Fruit fly (Drosophila melanogaster): Measurements from ENCODE around the gene ome.

Gene ome

dm6 chr3L:14661567-14662258, 10.9 kb upstream of the ome start (continued):
- TF ChIP-seq Doc3 (GFP tag; IDR thresholded peaks at IDR 0.05; ENCODE audit: partially characterized antibody) (no peak), dmrt99B (tag; optimal IDR thresholded peaks at IDR 0.05) (peak; percentile 83), CG12219 (GFP tag; optimal IDR thresholded peaks at IDR 0.05) (peak; percentile 80), bab2 (GFP tag; optimal IDR thresholded peaks at IDR 0.05) (peak; percentile 84), Ptx1 (GFP tag; IDR thresholded peaks at IDR 0.05) (peak; percentile 88), CG2202 (tag; optimal IDR thresholded peaks at IDR 0.05) (peak; percentile 61), stwl (tag; optimal IDR thresholded peaks at IDR 0.05) (no peak), Meics (GFP tag; optimal IDR thresholded peaks at IDR 0.05) (peak; percentile 83), Eip74EF (GFP tag; optimal IDR thresholded peaks at IDR 0.05) (peak in 1 of 2 experiments; percentile 54), nerfin-2 (GFP tag; IDR thresholded peaks at IDR 0.05; ENCODE audit: partially characterized antibody) (no peak), CG3838 (GFP tag; optimal IDR thresholded peaks at IDR 0.05) (no peak), CG10462 (GFP tag; optimal IDR thresholded peaks at IDR 0.05) (peak; percentile 69), tin (GFP tag; optimal IDR thresholded peaks at IDR 0.05) (peak; percentile 38), Bdp1 (GFP tag; optimal IDR thresholded peaks at IDR 0.05) (peak; percentile 64), Xbp1 (GFP tag; optimal IDR thresholded peaks at IDR 0.05) (peak; percentile 84), wor (GFP tag; IDR thresholded peaks at IDR 0.05) (0 out of 2 replicates have a peak, but pooled peaks have one; percentile 54), NC2β (GFP tag; optimal IDR thresholded peaks at IDR 0.05) (peak; percentile 74), Bgb (GFP tag; IDR thresholded peaks at IDR 0.05; ENCODE audit: partially characterized antibody) (no peak), kay (GFP tag; optimal IDR thresholded peaks at IDR 0.05) (peak; percentile 50), ATbp (GFP tag; optimal IDR thresholded peaks at IDR 0.05) (peak; percentile 86), lab (GFP tag; optimal IDR thresholded peaks at IDR 0.05) (peak; percentile 66), Nf-YA (GFP tag; IDR thresholded peaks at IDR 0.05) (peak; percentile 65), Ets97D (GFP tag; optimal IDR thresholded peaks at IDR 0.05) (peak; percentile 41), luna (GFP tag; optimal IDR thresholded peaks at IDR 0.05) (no peak), MTF-1 (GFP tag; optimal IDR thresholded peaks at IDR 0.05; ENCODE audit: borderline replicate concordance) (peak; percentile 12), Hr78 (GFP tag; optimal IDR thresholded peaks at IDR 0.05) (peak in 1 of 2 experiments; percentile 2), Doc2 (GFP tag; IDR thresholded peaks at IDR 0.05) (no peak), HLHmδ (GFP tag; optimal IDR thresholded peaks at IDR 0.05) (no peak), bcd (GFP tag; optimal IDR thresholded peaks at IDR 0.05) (peak; percentile 77), CG4730 (GFP tag; IDR thresholded peaks at IDR 0.05) (peak; percentile 63; the same call in 1 of the 2 replicates), Stat92E (GFP tag; optimal IDR thresholded peaks at IDR 0.05) (no peak), Oaz (GFP tag; IDR thresholded peaks at IDR 0.05) (peak; percentile 75), CG34422 (GFP tag; IDR thresholded peaks at IDR 0.05) (peak; percentile 90), Blimp-1 (GFP tag; optimal IDR thresholded peaks at IDR 0.05) (peak; percentile 67), CG16813 (GFP tag; IDR thresholded peaks at IDR 0.05; ENCODE audit: partially characterized antibody) (no peak), en (GFP tag; optimal IDR thresholded peaks at IDR 0.05) (peak; percentile 62), dpn (GFP tag; optimal IDR thresholded peaks at IDR 0.05) (peak; percentile 74 to 77), seq (GFP tag; IDR thresholded peaks at IDR 0.05) (peak; percentile 89), CG7963 (GFP tag; IDR thresholded peaks at IDR 0.05; ENCODE audit: partially characterized antibody) (no peak), dm (GFP tag; optimal IDR thresholded peaks at IDR 0.05) (peak; percentile 49), CG18011 (GFP tag; optimal IDR thresholded peaks at IDR 0.05) (peak; percentile 8), Neu2 (GFP tag; optimal IDR thresholded peaks at IDR 0.05; ENCODE audit: borderline replicate concordance) (no peak), dimm (GFP tag; IDR thresholded peaks at IDR 0.05) (peak; percentile 64), kah (GFP tag; optimal IDR thresholded peaks at IDR 0.05) (no peak), hbn (GFP tag; IDR thresholded peaks at IDR 0.05; ENCODE audit: partially characterized antibody) (no peak), CG16815 (GFP tag; optimal IDR thresholded peaks at IDR 0.05) (peak; percentile 45), ato (GFP tag; IDR thresholded peaks at IDR 0.05; ENCODE audit: partially characterized antibody) (no peak)

Measured in whole organism, embryonic.